Fruit fly (Drosophila melanogaster) whole organism, embryonic: Measurements from ENCODE around the gene Papss.

Source experiments
- ATbp ChIP-seq: fragments of 200-800 bp; sonication (Bioruptor generic); optimal IDR thresholded peaks from 2 replicates; lab custom pipeline; 2017; ENCODE audit warnings: missing biosample characterization, mild to moderate bottlenecking, missing genetic modification characterization, missing genetic modification reagents
- Bdp1 ChIP-seq: fragments of 200-800 bp; sonication (Bioruptor generic); optimal IDR thresholded peaks from 3 replicates; lab custom pipeline; 2016; ENCODE audit warnings: missing biosample characterization, missing genetic modification characterization
- CG10147 ChIP-seq: fragments of 200-800 bp; sonication (Bioruptor generic); optimal IDR thresholded peaks from 2 replicates; lab custom pipeline; 2019; ENCODE audit warnings: missing biosample characterization, mild to moderate bottlenecking, missing genetic modification characterization, moderate library complexity
- CG10959 ChIP-seq: fragments of 200-800 bp; sonication (Bioruptor generic); IDR thresholded peaks from 2 replicates; pipeline ENCODE4 v1.3.6; 2022; ENCODE audit warnings: missing biosample characterization, missing genetic modification characterization
- CG11456 ChIP-seq: fragments of 200-800 bp; sonication (Bioruptor generic); IDR thresholded peaks from 3 replicates; pipeline ENCODE4 v1.3.6; 2022; ENCODE audit warnings: missing biosample characterization, missing genetic modification characterization
- CG12236 ChIP-seq: fragments of 200-800 bp; sonication (Bioruptor generic); optimal IDR thresholded peaks from 2 replicates; lab custom pipeline; 2016; ENCODE audit warnings: missing biosample characterization, missing genetic modification characterization
- CG12769 ChIP-seq: fragments of 200-800 bp; sonication (Bioruptor generic); optimal IDR thresholded peaks from 2 replicates; lab custom pipeline; 2019; ENCODE audit warnings: missing biosample characterization, mild to moderate bottlenecking, missing genetic modification characterization, moderate library complexity
- CG1529 ChIP-seq: fragments of 200-800 bp; sonication (Bioruptor generic); optimal IDR thresholded peaks from 3 replicates; lab custom pipeline; 2018; ENCODE audit warnings: missing biosample characterization, missing genetic modification characterization
- CG15514 ChIP-seq: fragments of 200-800 bp; sonication (Bioruptor generic); optimal IDR thresholded peaks from 3 replicates; lab custom pipeline; 2017; ENCODE audit warnings: missing biosample characterization, missing genetic modification characterization, mild to moderate bottlenecking, moderate library complexity, missing genetic modification reagents
- CG16863 ChIP-seq: fragments of 200-800 bp; sonication (Bioruptor generic); optimal IDR thresholded peaks from 3 replicates; lab custom pipeline; 2016; ENCODE audit warnings: missing biosample characterization, missing genetic modification characterization
- CG17829 ChIP-seq: fragments of 200-800 bp; optimal IDR thresholded peaks from 2 replicates; lab custom pipeline; 2019; ENCODE audit warnings: missing biosample characterization, mild to moderate bottlenecking, missing genetic modification characterization, moderate library complexity
- CG18764 ChIP-seq: fragments of 200-800 bp; sonication (Bioruptor generic); optimal IDR thresholded peaks from 3 replicates; lab custom pipeline; 2016; ENCODE audit warnings: missing biosample characterization, missing genetic modification characterization
- CG30403 ChIP-seq: fragments of 200-800 bp; sonication (Bioruptor generic); optimal IDR thresholded peaks from 3 replicates; lab custom pipeline; 2016; ENCODE audit warnings: missing biosample characterization, missing genetic modification characterization
- CG31224 ChIP-seq: fragments of 200-800 bp; sonication (Bioruptor generic); IDR thresholded peaks from 2 replicates; pipeline ENCODE4 v1.3.6; 2022; ENCODE audit warnings: missing biosample characterization, missing genetic modification characterization
- CG33557 ChIP-seq: fragments of 200-800 bp; sonication (Bioruptor generic); optimal IDR thresholded peaks from 2 replicates; lab custom pipeline; 2019; ENCODE audit warnings: missing biosample characterization, mild to moderate bottlenecking, missing genetic modification characterization, moderate library complexity
- CG42726 ChIP-seq: fragments of 200-800 bp; sonication (Bioruptor generic); IDR thresholded peaks from 2 replicates; pipeline ENCODE4 v1.3.6; 2022; ENCODE audit warnings: missing biosample characterization, missing genetic modification characterization; ENCODE audit not compliant: partially characterized antibody
- CG5180 ChIP-seq: fragments of 200-800 bp; sonication (Bioruptor generic); optimal IDR thresholded peaks from 3 replicates; lab custom pipeline; 2017; ENCODE audit warnings: missing biosample characterization, missing genetic modification characterization, mild to moderate bottlenecking, moderate library complexity, missing genetic modification reagents
- CG9797 ChIP-seq: fragments of 200-800 bp; sonication (Bioruptor generic); optimal IDR thresholded peaks from 3 replicates; lab custom pipeline; 2018; ENCODE audit warnings: missing biosample characterization, mild to moderate bottlenecking, missing genetic modification characterization
- CG9876 ChIP-seq: fragments of 200-800 bp; sonication (Bioruptor generic); optimal IDR thresholded peaks from 2 replicates; lab custom pipeline; 2016; ENCODE audit warnings: missing biosample characterization, missing genetic modification characterization
- CkIIα-i1 ChIP-seq: fragments of 200-800 bp; sonication (Bioruptor generic); IDR thresholded peaks from 2 replicates; pipeline ENCODE4 v1.3.6; 2022; ENCODE audit warnings: missing biosample characterization, missing genetic modification characterization
- HmgD ChIP-seq: fragments of 200-800 bp; sonication (Bioruptor generic); optimal IDR thresholded peaks from 3 replicates; lab custom pipeline; 2016; ENCODE audit warnings: missing biosample characterization, missing genetic modification characterization
- Hmx ChIP-seq: fragments of 200-800 bp; sonication (Bioruptor generic); optimal IDR thresholded peaks from 2 replicates; lab custom pipeline; 2016; ENCODE audit warnings: missing biosample characterization, missing genetic modification characterization
- Hr39 ChIP-seq: fragments of >200 bp; optimal IDR thresholded peaks from 2 replicates; lab custom pipeline; 2017
- Ravus ChIP-seq: fragments of 200-800 bp; sonication (Bioruptor generic); IDR thresholded peaks from 2 replicates; pipeline ENCODE4 v1.3.6; 2022; ENCODE audit warnings: missing biosample characterization, missing genetic modification characterization
- Ssrp ChIP-seq: fragments of 200-800 bp; sonication (Bioruptor generic); optimal IDR thresholded peaks from 2 replicates; lab custom pipeline; 2018; ENCODE audit warnings: missing biosample characterization, mild to moderate bottlenecking, missing genetic modification characterization, moderate library complexity
- Stat92E ChIP-seq, 3 experiments: fragments of >200 bp in 2 of 3; fragments of 200-800 bp in 1 of 3; sonication (Bioruptor generic) in 1 of 3; optimal IDR thresholded peaks; 2 replicates each; lab custom pipeline; 2017 to 2019; ENCODE audit warnings: missing biosample characterization in 3 of 3, missing genetic modification characterization in 3 of 3, mild to moderate bottlenecking in 1 of 3, moderate library complexity in 1 of 3
- aop ChIP-seq: fragments of 200-800 bp; sonication (Bioruptor generic); IDR thresholded peaks from 2 replicates; pipeline ENCODE4 v1.3.6; 2022; ENCODE audit warnings: missing biosample characterization, missing genetic modification characterization
- ap ChIP-seq: fragments of 200-800 bp; sonication (Bioruptor generic); IDR thresholded peaks from 2 replicates; pipeline ENCODE4 v1.3.6; 2022; ENCODE audit warnings: missing biosample characterization, missing genetic modification characterization
- ash1 ChIP-seq: fragments of 200-800 bp; sonication (Bioruptor generic); optimal IDR thresholded peaks from 2 replicates; lab custom pipeline; 2018; ENCODE audit warnings: missing biosample characterization, mild to moderate bottlenecking, missing genetic modification characterization
- az2 ChIP-seq: fragments of 200-800 bp; sonication (Bioruptor generic); optimal IDR thresholded peaks from 3 replicates; lab custom pipeline; 2016; ENCODE audit warnings: missing biosample characterization, missing genetic modification characterization
- bcd ChIP-seq: fragments of 200-800 bp; sonication (Bioruptor generic); optimal IDR thresholded peaks from 2 replicates; lab custom pipeline; 2017; ENCODE audit warnings: missing biosample characterization, mild to moderate bottlenecking, missing genetic modification characterization
- bowl ChIP-seq: fragments of 200-800 bp; sonication (Bioruptor generic); IDR thresholded peaks from 2 replicates; pipeline ENCODE4 v1.3.6; 2022; ENCODE audit warnings: missing biosample characterization, missing genetic modification characterization
- ems ChIP-seq: fragments of 200-800 bp; sonication (Bioruptor generic); optimal IDR thresholded peaks from 3 replicates; lab custom pipeline; 2016; ENCODE audit warnings: missing biosample characterization, missing genetic modification characterization
- fd64A ChIP-seq: fragments of 200-800 bp; sonication (Bioruptor generic); optimal IDR thresholded peaks from 3 replicates; lab custom pipeline; 2018; ENCODE audit warnings: missing biosample characterization, mild to moderate bottlenecking, missing genetic modification characterization
- insv ChIP-seq, 2 experiments: fragments of 200-800 bp; sonication (Bioruptor generic); optimal IDR thresholded peaks; 3 replicates each; lab custom pipeline; 2016 to 2018; ENCODE audit warnings: missing biosample characterization in 2 of 2, missing genetic modification characterization in 2 of 2
- lbe ChIP-seq: fragments of 200-800 bp; sonication (Bioruptor generic); optimal IDR thresholded peaks from 2 replicates; lab custom pipeline; 2016; ENCODE audit warnings: missing biosample characterization, mild to moderate bottlenecking, missing genetic modification characterization
- lov ChIP-seq, 2 experiments: fragments of 200-800 bp in 1 of 2; fragments of >200 bp in 1 of 2; sonication (Bioruptor generic) in 1 of 2; IDR thresholded peaks in 1 of 2; optimal IDR thresholded peaks in 1 of 2; 2 replicates in 1 of 2; 3 replicates in 1 of 2; pipeline versions ENCODE4 v1.3.6 to Lab custom; 2017 to 2022; ENCODE audit warnings: missing biosample characterization in 1 of 2, missing genetic modification characterization in 1 of 2
- nmo ChIP-seq: fragments of 200-800 bp; sonication (Bioruptor generic); optimal IDR thresholded peaks from 2 replicates; lab custom pipeline; 2018; ENCODE audit warnings: missing biosample characterization, mild to moderate bottlenecking, missing genetic modification characterization, moderate library complexity
- otp ChIP-seq: fragments of 200-800 bp; sonication (Bioruptor generic); IDR thresholded peaks from 3 replicates; pipeline ENCODE4, ENCODE4 v1.3.6; 2022; ENCODE audit warnings: missing biosample characterization, missing genetic modification characterization
- pnt ChIP-seq: fragments of 200-800 bp; sonication (Bioruptor generic); optimal IDR thresholded peaks from 3 replicates; lab custom pipeline; 2016; ENCODE audit warnings: missing biosample characterization, missing genetic modification characterization
- schlank ChIP-seq: fragments of 200-800 bp; sonication (Bioruptor generic); optimal IDR thresholded peaks from 2 replicates; lab custom pipeline; 2018; ENCODE audit warnings: missing biosample characterization, mild to moderate bottlenecking, missing genetic modification characterization
- sd ChIP-seq: fragments of 200-800 bp; sonication (Bioruptor generic); optimal IDR thresholded peaks from 3 replicates; lab custom pipeline; 2018; ENCODE audit warnings: missing biosample characterization, mild to moderate bottlenecking, missing genetic modification characterization, moderate library complexity
- seq ChIP-seq: fragments of 200-800 bp; sonication (Bioruptor generic); IDR thresholded peaks from 2 replicates; pipeline ENCODE4 v1.3.6; 2022; ENCODE audit warnings: missing biosample characterization, missing genetic modification characterization
- slou ChIP-seq: fragments of 200-800 bp; sonication (Bioruptor generic); optimal IDR thresholded peaks from 3 replicates; lab custom pipeline; 2016; ENCODE audit warnings: missing biosample characterization, missing genetic modification characterization
- slp2 ChIP-seq: fragments of 200-800 bp; sonication (Bioruptor generic); optimal IDR thresholded peaks from 2 replicates; lab custom pipeline; 2016; ENCODE audit warnings: missing biosample characterization, missing genetic modification characterization
- ttk ChIP-seq: fragments of 200-800 bp; sonication (Bioruptor generic); IDR thresholded peaks from 2 replicates; pipeline ENCODE4 v2.1.2; 2022; ENCODE audit warnings: missing biosample characterization, missing genetic modification characterization
- tx ChIP-seq: fragments of 200-800 bp; sonication (Bioruptor generic); optimal IDR thresholded peaks from 2 replicates; lab custom pipeline; 2016; ENCODE audit warnings: missing biosample characterization, missing genetic modification characterization
- wdn ChIP-seq: fragments of 200-800 bp; sonication (Bioruptor generic); IDR thresholded peaks from 2 replicates; pipeline ENCODE4 v1.3.6; 2022; ENCODE audit warnings: missing biosample characterization, missing genetic modification characterization
- zen2 ChIP-seq: fragments of 200-800 bp; sonication (Bioruptor generic); IDR thresholded peaks from 3 replicates; pipeline ENCODE4 v1.3.6; 2022; ENCODE audit warnings: missing biosample characterization, missing genetic modification characterization; ENCODE audit not compliant: partially characterized antibody

Gene Papss

dm6 chr3L:19870843-19871666 is 26.0 kb downstream of the Papss start, which contains the start of the genes Rab8 and Usp32 (continued):
- TF ChIP-seq ttk (GFP tag; lab: Robert Waterston, UW), result no peak
- TF ChIP-seq slp2 (GFP tag; lab: Kevin White, UChicago), result peak; percentile 21
- no peak for TF ChIP-seq slou (GFP tag; lab: Kevin White, UChicago)
- TF ChIP-seq CG33557 (GFP tag; lab: Kevin White, UChicago), result peak; percentile 50
- 0 out of 3 replicates have a peak, but pooled peaks have one; percentile 38 for TF ChIP-seq otp (GFP tag; lab: Robert Waterston, UW)
- peak; percentile 72 for TF ChIP-seq ems (GFP tag; lab: Kevin White, UChicago)
- peak; percentile 70; the same call in 1 of the 3 replicates for TF ChIP-seq zen2 (GFP tag; lab: Robert Waterston, UW)
- TF ChIP-seq tx (GFP tag; lab: Kevin White, UChicago), result peak; percentile 56
- peak; percentile 64 for TF ChIP-seq Bdp1 (GFP tag; lab: Kevin White, UChicago)
- peak; percentile 93 for TF ChIP-seq CG42726 (GFP tag; lab: Robert Waterston, UW)
- peak; percentile 73 for TF ChIP-seq HmgD (GFP tag; lab: Kevin White, UChicago)
- peak; percentile 34 for TF ChIP-seq az2 (GFP tag; lab: Kevin White, UChicago)
- TF ChIP-seq CG1529 (GFP tag; lab: Kevin White, UChicago), result no peak
- no peak for TF ChIP-seq CkIIα-i1
- TF ChIP-seq CG10147 (GFP tag; lab: Kevin White, UChicago), result peak; percentile 48
- TF ChIP-seq CG10959 (GFP tag; lab: Robert Waterston, UW), result no peak
- no peak for TF ChIP-seq aop (GFP tag; lab: Robert Waterston, UW)
- TF ChIP-seq Ravus, result no peak
- peak; percentile 78 for TF ChIP-seq CG11456 (GFP tag; lab: Robert Waterston, UW)
- TF ChIP-seq CG31224, result peak; percentile 27; the same call in 1 of the 2 replicates
- TF ChIP-seq seq (GFP tag; lab: Robert Waterston, UW), result no peak
- peak; percentile 79 for TF ChIP-seq ash1
- TF ChIP-seq CG30403 (GFP tag; lab: Kevin White, UChicago), result peak; percentile 70
- TF ChIP-seq sd (tag; lab: Kevin White, UChicago), result peak; percentile 20
- peak; percentile 56 for TF ChIP-seq CG12769
- TF ChIP-seq wdn (GFP tag; lab: Robert Waterston, UW), result no peak
- TF ChIP-seq nmo, result peak; percentile 61
- peak; percentile 65 for TF ChIP-seq CG16863 (GFP tag; lab: Kevin White, UChicago)
- TF ChIP-seq CG15514, result peak; percentile 86
- TF ChIP-seq fd64A, result peak; percentile 31
- TF ChIP-seq bowl (GFP tag; lab: Robert Waterston, UW), result no peak
- TF ChIP-seq pnt (GFP tag; lab: Kevin White, UChicago), result no peak
- no peak for TF ChIP-seq Ssrp (tag; lab: Kevin White, UChicago)
- peak; percentile 34 for TF ChIP-seq CG18764 (GFP tag; lab: Kevin White, UChicago)
- TF ChIP-seq CG9797 (GFP tag; lab: Kevin White, UChicago), result peak; percentile 48
- peak; percentile 64 for TF ChIP-seq CG9876 (GFP tag; lab: Kevin White, UChicago)
- TF ChIP-seq CG5180 (GFP tag; lab: Kevin White, UChicago), result peak; percentile 7
- TF ChIP-seq schlank (tag; lab: Kevin White, UChicago), result peak; percentile 15
- TF ChIP-seq insv (GFP tag; optimal IDR thresholded peaks at IDR 0.05; lab: Kevin White, UChicago), result peak in 1 of 2 experiments; percentile 63
- TF ChIP-seq ATbp (GFP tag; lab: Kevin White, UChicago), result peak; percentile 20
- TF ChIP-seq CG12236, result no peak
- TF ChIP-seq Stat92E (GFP tag; optimal IDR thresholded peaks at IDR 0.05; lab: Kevin White, UChicago), result peak in 1 of 3 experiments; percentile 33
- TF ChIP-seq ap (GFP tag; lab: Robert Waterston, UW), result no peak
- TF ChIP-seq Hmx (GFP tag; lab: Kevin White, UChicago), result no peak
- peak; percentile 48 for TF ChIP-seq CG17829
- no peak for TF ChIP-seq Hr39 (lab: Kevin White, UChicago)
- no peak for TF ChIP-seq lov (optimal IDR thresholded peaks at IDR 0.05; lab: Kevin White, UChicago)
- no peak for TF ChIP-seq lov (GFP tag; IDR thresholded peaks at IDR 0.05; lab: Robert Waterston, UW)
- no peak for TF ChIP-seq bcd (GFP tag; lab: Kevin White, UChicago)
- peak; percentile 77 for TF ChIP-seq lbe (GFP tag; lab: Kevin White, UChicago)
